Worm (Caenorhabditis elegans) whole organism, early embryonic: ENCODE measurements around the gene ZC196.8.
"Not testable (repeated sequence)": the region's sequence is repeated elsewhere in the genome, so short reads cannot be mapped to it uniquely, and the experiment has no call there.

ENCODE experiments used
- B0310.2 ChIP-seq: sonication (generic microtip); optimal IDR thresholded peaks from 2 replicates; lab custom pipeline; 2016; ENCODE audit warnings: mild to moderate bottlenecking, missing genetic modification characterization, missing compliant biosample characterization
- F13C5.2 ChIP-seq: sonication (generic microtip); optimal IDR thresholded peaks from 2 replicates; lab custom pipeline; 2017; ENCODE audit warnings: mild to moderate bottlenecking, missing genetic modification characterization, inconsistent platforms, missing compliant biosample characterization
- aly-1 ChIP-seq: sonication (generic microtip); optimal IDR thresholded peaks from 2 replicates; lab custom pipeline; 2016; ENCODE audit warnings: missing genetic modification characterization, missing compliant biosample characterization
- ama-1 ChIP-seq: fragments of 150-350 bp; optimal IDR thresholded peaks from 2 replicates; lab custom pipeline; 2014
- ceh-13 ChIP-seq: fragments of 200-800 bp; sonication (Bioruptor generic); optimal IDR thresholded peaks from 2 replicates; lab custom pipeline; 2018; ENCODE audit warnings: mild to moderate bottlenecking, missing genetic modification characterization, missing compliant biosample characterization
- ceh-36 ChIP-seq: sonication (generic microtip); optimal IDR thresholded peaks from 2 replicates; lab custom pipeline; 2016; ENCODE audit warnings: missing genetic modification characterization, inconsistent platforms, missing compliant biosample characterization
- ets-7 ChIP-seq: sonication (generic microtip); optimal IDR thresholded peaks from 2 replicates; lab custom pipeline; 2016; ENCODE audit warnings: missing genotype, missing genetic modification characterization, missing compliant biosample characterization
- flt-1 ChIP-seq: fragments of 200-800 bp; sonication (Bioruptor generic); IDR thresholded peaks from 2 replicates; pipeline ENCODE4 v1.3.6; 2022; ENCODE audit warnings: missing genetic modification characterization, missing compliant biosample characterization
- hmbx-1 ChIP-seq: sonication (generic microtip); optimal IDR thresholded peaks from 2 replicates; lab custom pipeline; 2016; ENCODE audit warnings: mild to moderate bottlenecking, missing genetic modification characterization, missing compliant biosample characterization
- hmg-4 ChIP-seq: fragments of 200-800 bp; sonication (Bioruptor generic); optimal IDR thresholded peaks from 2 replicates; lab custom pipeline; 2018; ENCODE audit warnings: mild to moderate bottlenecking, missing genetic modification characterization, missing compliant biosample characterization
- hnd-1 ChIP-seq: sonication (generic microtip); optimal IDR thresholded peaks from 2 replicates; lab custom pipeline; 2016; ENCODE audit warnings: missing genetic modification characterization, missing compliant biosample characterization
- pes-1 ChIP-seq: fragments of 200-800 bp; sonication (Bioruptor generic); IDR thresholded peaks from 2 replicates; pipeline ENCODE4 v1.3.6; 2022; ENCODE audit warnings: missing genetic modification reagents, missing genetic modification characterization, missing compliant biosample characterization
- scrt-1 ChIP-seq: fragments of 200-800 bp; sonication (Bioruptor generic); IDR thresholded peaks from 2 replicates; pipeline ENCODE4 v1.3.6; 2022; ENCODE audit warnings: missing genetic modification characterization, missing compliant biosample characterization
- sea-1 ChIP-seq: fragments of 200-800 bp; sonication (Bioruptor generic); conservative IDR thresholded peaks from 2 replicates; pipeline ENCODE4 v1.3.6; 2022; ENCODE audit warnings: missing genetic modification characterization, missing compliant biosample characterization
- tbx-11 ChIP-seq: fragments of 200-800 bp; sonication (Bioruptor generic); IDR thresholded peaks from 2 replicates; pipeline ENCODE4 v1.3.6; 2022; ENCODE audit warnings: missing genetic modification characterization, missing compliant biosample characterization
- tbx-37 ChIP-seq: fragments of 200-800 bp; sonication (Bioruptor generic); conservative IDR thresholded peaks from 2 replicates; pipeline ENCODE4 v1.3.6; 2022; ENCODE audit warnings: missing genetic modification reagents, missing genetic modification characterization, missing compliant biosample characterization
- tra-4 ChIP-seq: sonication (generic microtip); optimal IDR thresholded peaks from 2 replicates; lab custom pipeline; 2017; ENCODE audit warnings: missing genetic modification characterization, missing compliant biosample characterization

Gene ZC196.8

ce11 chrV:8736369-8736768 is 14.3 kb upstream of the ZC196.8 start, which contains the start of gene ZC196.3:
Gene ZC196.3 (plus strand): TSS chrV:8736669.
- TF ChIP-seq flt-1 (GFP tag; lab: Robert Waterston, UW) = no peak
- no peak for TF ChIP-seq ets-7
- no peak for TF ChIP-seq hmg-4 (GFP tag; lab: Kevin White, UChicago)
- no peak for TF ChIP-seq tbx-37
- TF ChIP-seq tbx-11 (GFP tag; lab: Robert Waterston, UW) = no peak
- TF ChIP-seq hnd-1 (tag; lab: Kevin White, UChicago) = no peak
- no peak for TF ChIP-seq pes-1
- TF ChIP-seq hmbx-1 (tag; lab: Kevin White, UChicago) = no peak
- no peak for TF ChIP-seq ama-1
- TF ChIP-seq scrt-1 (GFP tag; lab: Robert Waterston, UW) = no peak
- no peak for TF ChIP-seq ceh-36 (tag; lab: Kevin White, UChicago)
- no peak for TF ChIP-seq F13C5.2 (tag; lab: Kevin White, UChicago)

- TF ChIP-seq sea-1 (no peak), tbx-11 (GFP tag; lab: Robert Waterston, UW) (no peak), tra-4 (no peak), hmbx-1 (tag; lab: Kevin White, UChicago) (no peak), ceh-36 (tag; lab: Kevin White, UChicago) (no peak), B0310.2 (tag; lab: Kevin White, UChicago) (no peak), hmg-4 (GFP tag; lab: Kevin White, UChicago) (no peak), pes-1 (no peak), flt-1 (GFP tag; lab: Robert Waterston, UW) (no peak), ceh-13 (no peak), scrt-1 (GFP tag; lab: Robert Waterston, UW) (no peak), F13C5.2 (tag; lab: Kevin White, UChicago) (no peak), ets-7 (no peak), ama-1 (no peak), tbx-37 (no peak), aly-1 (tag; lab: Kevin White, UChicago) (no peak), hnd-1 (tag; lab: Kevin White, UChicago) (no peak)
Measured at ce11 chrV:8732934-8733333, 10.9 kb upstream of the ZC196.8 start, which contains the start of gene ZC196.4. Gene ZC196.4 (plus strand): TSS chrV:8733106.

ce11 chrV:8730991-8731390 is 8.9 kb upstream of the ZC196.8 start:
- TF ChIP-seq tra-4 (no peak), hnd-1 (tag; lab: Kevin White, UChicago) (no peak), B0310.2 (tag; lab: Kevin White, UChicago) (no peak), hmbx-1 (tag; lab: Kevin White, UChicago) (no peak), tbx-37 (no peak)

- TF ChIP-seq hmg-4 (GFP tag; lab: Kevin White, UChicago) (no peak), ets-7 (no peak), flt-1 (GFP tag; lab: Robert Waterston, UW) (no peak), ama-1 (no peak), sea-1 (no peak), F13C5.2 (tag; lab: Kevin White, UChicago) (no peak), tbx-11 (GFP tag; lab: Robert Waterston, UW) (no peak), tra-4 (no peak)
Measured at ce11 chrV:8729100-8729499, 7.0 kb upstream of the ZC196.8 start, which contains the start of gene ZC196.5. Gene ZC196.5 (plus strand): TSS chrV:8729400.

ce11 chrV:8727077-8727476 is 5.0 kb upstream of the ZC196.8 start, which contains the start of gene ZC196.9:
Gene ZC196.9 (minus strand): TSS chrV:8727177.
- TF ChIP-seq scrt-1 (GFP tag; lab: Robert Waterston, UW) (no peak), sea-1 (no peak), pes-1 (no peak), aly-1 (tag; lab: Kevin White, UChicago) (no peak), tbx-11 (GFP tag; lab: Robert Waterston, UW) (no peak), tra-4 (no peak), flt-1 (GFP tag; lab: Robert Waterston, UW) (no peak), F13C5.2 (tag; lab: Kevin White, UChicago) (no peak), hmbx-1 (tag; lab: Kevin White, UChicago) (no peak), ama-1 (no peak), B0310.2 (tag; lab: Kevin White, UChicago) (no peak)

- not testable (repeated sequence) for TF ChIP-seq ceh-36 (tag; lab: Kevin White, UChicago); sea-1; pes-1
Measured at ce11 chrV:8726228-8726627, 4.2 kb upstream of the ZC196.8 start, which contains the start of gene droe-8. Gene droe-8 (plus strand): TSS chrV:8726528.

ce11 chrV:8718399-8718798 is 3.7 kb downstream of the ZC196.8 start:
- TF ChIP-seq hnd-1 (tag; lab: Kevin White, UChicago) = no peak
- TF ChIP-seq ets-7 = no peak
- no peak for TF ChIP-seq hmbx-1 (tag; lab: Kevin White, UChicago)
- TF ChIP-seq ceh-36 (tag; lab: Kevin White, UChicago) = no peak
- TF ChIP-seq hmg-4 (GFP tag; lab: Kevin White, UChicago) = no peak
- no peak for TF ChIP-seq aly-1 (tag; lab: Kevin White, UChicago)
- TF ChIP-seq F13C5.2 (tag; lab: Kevin White, UChicago) = no peak
- TF ChIP-seq tbx-37 = no peak
- TF ChIP-seq pes-1 = no peak
- no peak for TF ChIP-seq B0310.2 (tag; lab: Kevin White, UChicago)
- no peak for TF ChIP-seq sea-1
- no peak for TF ChIP-seq tbx-11 (GFP tag; lab: Robert Waterston, UW)
- no peak for TF ChIP-seq scrt-1 (GFP tag; lab: Robert Waterston, UW)
- TF ChIP-seq ama-1 = no peak

ce11 chrV:8716175-8716574 is 5.9 kb downstream of the ZC196.8 start, which contains the start of gene glr-5:
Gene glr-5 (plus strand): TSS chrV:8716495.
- TF ChIP-seq B0310.2 (tag; lab: Kevin White, UChicago) = no peak
- TF ChIP-seq hnd-1 (tag; lab: Kevin White, UChicago) = no peak
